Fruit fly (Drosophila melanogaster) Kc167 (cell line): ENCODE measurements around the gene Trl.

Experiments used
- Myc ChIP-seq: fragments of >200 bp; optimal IDR thresholded peaks from 2 replicates; lab custom pipeline; 2017; ENCODE audit warnings: missing external identifiers
- Sin3A ChIP-seq: fragments of >200 bp; optimal IDR thresholded peaks from 2 replicates; lab custom pipeline; 2018; ENCODE audit warnings: missing external identifiers
- h ChIP-seq: fragments of >200 bp; optimal IDR thresholded peaks from 3 replicates; lab custom pipeline; 2018; ENCODE audit warnings: missing external identifiers
- insv ChIP-seq: fragments of >200 bp; optimal IDR thresholded peaks from 3 replicates; lab custom pipeline; 2018; ENCODE audit warnings: missing external identifiers
- psq ChIP-seq: fragments of >200 bp; optimal IDR thresholded peaks from 2 replicates; lab custom pipeline; 2017; ENCODE audit warnings: missing external identifiers
- ttk ChIP-seq: sonication (Bioruptor generic); optimal IDR thresholded peaks from 2 replicates; lab custom pipeline; 2017; ENCODE audit warnings: missing external identifiers

The Trl gene

DNA sequence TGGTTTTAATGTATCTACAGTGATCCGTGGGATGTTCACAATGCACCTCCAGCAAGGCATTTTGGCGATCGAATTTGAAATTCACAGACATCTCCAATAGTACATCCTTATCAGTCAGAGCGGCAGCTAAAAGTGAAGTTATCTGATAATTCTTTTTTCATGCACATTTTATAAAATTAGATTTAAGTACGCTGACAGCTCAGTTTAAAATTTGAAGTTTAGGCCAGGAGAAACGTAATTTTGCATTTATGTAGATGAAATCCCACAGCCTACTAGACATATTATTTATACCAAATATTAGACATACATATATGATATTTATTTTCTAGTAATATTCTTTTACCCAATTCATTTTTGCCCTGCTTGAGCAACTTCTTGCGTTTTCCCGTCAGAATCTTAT is at the start of gene Trl:
TSS of gene Trl (minus strand) at position 101 of the 400 bp plus-strand sequence.
- no peak for TF ChIP-seq insv (lab: Kevin White, UChicago)
- no peak for TF ChIP-seq psq (lab: Kevin White, UChicago)

DNA sequence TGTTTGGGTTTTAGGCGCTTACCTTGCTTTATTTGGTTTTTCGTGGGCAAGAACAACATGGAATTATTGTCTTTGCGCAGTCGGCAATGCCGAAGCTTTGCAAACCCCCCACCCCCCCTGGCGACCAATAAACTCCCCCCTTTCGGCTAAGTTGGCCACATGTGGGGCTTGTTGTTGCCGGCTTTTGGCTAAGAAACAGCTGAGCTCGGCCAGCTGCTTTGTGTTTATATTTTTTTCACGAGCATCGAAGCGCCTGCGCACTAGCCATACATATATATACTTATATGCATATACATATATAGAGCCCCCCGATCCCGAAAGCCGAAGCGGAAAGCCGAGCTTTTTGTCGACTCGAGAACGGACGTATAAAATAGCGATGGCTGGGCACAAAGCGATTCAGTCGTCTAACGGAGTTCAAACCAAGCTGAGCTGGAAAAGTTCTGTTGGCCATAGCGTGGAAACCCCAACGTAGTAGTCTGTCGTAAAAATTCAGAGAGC is 43.9 kb upstream of the Trl start, which contains the start of gene CG17839:
TSS of gene CG17839 (plus strand) at position 413 of the 498 bp plus-strand sequence.
- TF ChIP-seq h (no peak), Sin3A (lab: Kevin White, UChicago) (no peak), ttk (lab: Kevin White, UChicago) (no peak), insv (lab: Kevin White, UChicago) (no peak), Myc (lab: Kevin White, UChicago) (no peak), psq (lab: Kevin White, UChicago) (no peak)

DNA sequence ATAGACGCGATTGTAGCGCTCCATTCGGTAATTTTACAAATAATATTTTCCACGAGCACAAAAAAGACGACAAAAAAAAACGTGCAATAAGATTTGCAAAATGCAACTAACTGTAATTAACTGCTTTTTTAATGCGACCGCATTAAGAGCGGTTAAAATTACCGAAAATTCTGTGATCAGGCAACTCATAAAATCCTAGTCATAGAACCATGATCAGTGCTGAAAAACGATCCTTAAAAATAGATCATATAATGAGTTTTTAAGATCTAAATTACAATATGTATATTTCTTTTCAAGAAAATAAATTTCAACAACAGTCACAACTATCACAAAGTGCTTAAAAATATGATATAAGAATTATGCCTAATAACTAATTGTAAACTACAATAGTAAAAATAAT is 42.4 kb upstream of the Trl start, which contains the start of gene gnu:
TSS of gene gnu (minus strand) at position 125 of the 400 bp plus-strand sequence.
- no peak for TF ChIP-seq Sin3A (lab: Kevin White, UChicago)
- no peak for TF ChIP-seq h
- TF ChIP-seq ttk (lab: Kevin White, UChicago) = no peak
- no peak for TF ChIP-seq psq (lab: Kevin White, UChicago)
- no peak for TF ChIP-seq insv (lab: Kevin White, UChicago)
- no peak for TF ChIP-seq Myc (lab: Kevin White, UChicago)

DNA sequence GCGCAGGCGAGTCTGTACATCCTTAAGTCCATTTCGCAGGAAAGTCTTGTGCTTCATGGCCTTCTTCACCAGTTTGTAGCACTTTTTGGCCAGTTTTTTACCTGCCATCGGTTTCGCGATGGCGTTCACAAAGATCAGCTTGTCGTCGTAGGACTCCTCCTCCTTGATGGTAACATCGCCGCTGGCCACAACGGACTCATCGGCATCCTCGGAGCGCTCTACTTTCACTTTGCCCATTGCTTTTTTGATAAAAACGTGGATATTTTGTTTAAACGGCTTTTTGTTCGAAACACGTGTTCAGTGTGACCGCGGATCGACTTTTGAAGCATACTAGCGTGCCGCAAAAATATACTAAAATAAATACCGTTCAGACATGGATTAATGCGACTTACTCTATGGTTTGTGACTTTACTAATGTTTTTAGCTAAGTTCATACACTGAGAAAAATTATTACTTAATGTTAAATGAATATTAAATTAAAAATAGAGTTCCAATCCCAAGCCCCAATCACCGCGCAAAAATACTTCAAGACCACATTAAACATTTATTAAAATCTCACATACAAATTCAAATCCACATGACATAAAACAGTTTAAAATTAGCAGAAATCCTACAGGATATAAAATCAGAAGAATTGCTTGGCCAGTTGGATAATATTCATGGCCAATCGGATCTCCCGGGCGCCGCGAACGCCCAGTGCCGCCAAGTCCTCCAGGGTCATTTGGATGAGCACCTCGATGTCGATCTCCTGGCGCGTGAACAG is 41.2 kb upstream of the Trl start, which contains the start of gene NHP2:
TSS of gene NHP2 (minus strand) at position 315 of the 763 bp plus-strand sequence.
- TF ChIP-seq Myc (lab: Kevin White, UChicago) (no peak), Sin3A (lab: Kevin White, UChicago) (no peak), psq (lab: Kevin White, UChicago) (no peak), h (no peak), insv (lab: Kevin White, UChicago) (no peak), ttk (lab: Kevin White, UChicago) (no peak)

DNA sequence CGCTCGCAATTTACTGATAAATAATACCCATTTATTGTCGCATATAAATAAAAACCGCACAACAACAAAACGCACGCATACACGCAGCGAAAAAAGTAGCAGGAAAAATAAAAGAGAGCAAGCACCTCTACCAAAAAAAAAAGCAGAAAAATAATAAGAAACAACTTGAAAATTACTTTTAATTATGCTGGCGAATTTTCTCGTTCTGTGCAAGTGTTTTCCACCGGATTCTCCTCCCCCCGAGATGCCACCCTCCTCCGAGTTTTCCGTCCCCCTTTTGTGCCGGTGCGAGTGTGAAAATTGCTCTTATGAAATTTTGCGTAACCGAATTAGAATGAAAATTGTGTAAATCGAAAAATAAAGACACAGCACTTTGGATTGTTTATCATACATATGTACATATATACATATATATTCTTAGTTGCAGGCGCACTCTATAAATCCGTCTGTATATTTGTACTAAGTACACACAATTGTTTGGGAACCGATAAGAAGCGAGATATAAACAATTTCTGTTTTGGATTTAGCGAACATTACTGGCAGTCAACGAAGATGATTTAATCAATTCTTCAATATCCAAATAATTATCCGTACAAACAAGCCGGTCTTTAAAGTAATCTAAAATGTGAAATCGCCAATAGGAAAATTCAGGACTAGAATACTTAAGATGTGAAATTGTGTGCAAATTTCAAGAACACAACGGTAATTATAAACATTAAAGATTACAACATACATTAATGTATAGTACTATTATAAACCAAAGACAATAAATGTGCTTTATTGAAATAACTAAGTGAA is 30.2 kb upstream of the Trl start:
- TF ChIP-seq ttk (lab: Kevin White, UChicago) = no peak
- no peak for TF ChIP-seq insv (lab: Kevin White, UChicago)
- no peak for TF ChIP-seq Myc (lab: Kevin White, UChicago)
- no peak for TF ChIP-seq Sin3A (lab: Kevin White, UChicago)
- TF ChIP-seq psq (lab: Kevin White, UChicago) = no peak
- TF ChIP-seq h = no peak

DNA sequence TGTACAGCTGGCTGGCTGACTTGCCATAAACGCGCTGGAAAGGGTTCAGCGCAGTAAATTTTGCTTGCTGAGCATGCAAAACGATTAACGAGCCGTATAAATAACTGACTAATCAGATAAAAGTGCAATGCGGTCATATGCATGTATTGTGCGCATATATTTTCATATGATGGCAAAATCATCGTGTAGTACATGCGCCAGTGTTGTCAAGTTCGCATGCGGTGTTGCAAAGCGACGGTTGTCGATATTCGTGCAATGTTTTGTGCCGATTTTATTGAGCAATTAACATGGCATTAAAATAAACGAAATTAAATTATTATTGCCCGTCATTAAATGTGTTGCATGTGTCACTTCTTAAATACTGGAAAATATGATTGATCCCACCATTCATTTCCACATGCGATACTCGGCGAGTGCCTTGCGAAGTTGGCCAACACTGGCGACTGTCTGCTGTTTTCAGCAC is 29.3 kb upstream of the Trl start:
- TF ChIP-seq ttk (lab: Kevin White, UChicago) = no peak
- no peak for TF ChIP-seq psq (lab: Kevin White, UChicago)
- TF ChIP-seq Myc (lab: Kevin White, UChicago) = no peak
- no peak for TF ChIP-seq Sin3A (lab: Kevin White, UChicago)
- no peak for TF ChIP-seq insv (lab: Kevin White, UChicago)
- TF ChIP-seq h = no peak

DNA sequence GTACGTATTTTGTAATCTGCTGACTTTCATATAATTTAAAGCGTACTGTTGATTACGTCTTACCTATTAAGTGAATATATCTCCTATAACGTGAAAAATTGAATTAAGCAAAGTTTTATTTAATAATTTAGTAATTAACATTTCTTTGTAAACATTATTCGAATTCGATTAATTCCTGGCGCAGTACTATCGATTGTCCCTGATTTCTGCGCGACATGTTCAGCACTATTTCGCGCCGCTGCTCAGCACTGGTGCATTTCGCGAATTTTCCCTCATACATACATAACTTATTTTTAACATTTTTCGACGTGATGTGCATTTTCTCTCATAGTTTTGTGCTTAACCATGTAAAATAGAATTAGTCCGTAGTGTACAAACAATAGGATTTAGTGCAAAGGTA is 28.8 kb upstream of the Trl start, which contains the start of gene Helz:
TSS of gene Helz (plus strand) at position 260 of the 400 bp plus-strand sequence.
- no peak for TF ChIP-seq ttk (lab: Kevin White, UChicago)
- TF ChIP-seq Sin3A (lab: Kevin White, UChicago) = no peak
- TF ChIP-seq insv (lab: Kevin White, UChicago) = no peak
- TF ChIP-seq Myc (lab: Kevin White, UChicago) = no peak
- TF ChIP-seq h = no peak
- no peak for TF ChIP-seq psq (lab: Kevin White, UChicago)

DNA sequence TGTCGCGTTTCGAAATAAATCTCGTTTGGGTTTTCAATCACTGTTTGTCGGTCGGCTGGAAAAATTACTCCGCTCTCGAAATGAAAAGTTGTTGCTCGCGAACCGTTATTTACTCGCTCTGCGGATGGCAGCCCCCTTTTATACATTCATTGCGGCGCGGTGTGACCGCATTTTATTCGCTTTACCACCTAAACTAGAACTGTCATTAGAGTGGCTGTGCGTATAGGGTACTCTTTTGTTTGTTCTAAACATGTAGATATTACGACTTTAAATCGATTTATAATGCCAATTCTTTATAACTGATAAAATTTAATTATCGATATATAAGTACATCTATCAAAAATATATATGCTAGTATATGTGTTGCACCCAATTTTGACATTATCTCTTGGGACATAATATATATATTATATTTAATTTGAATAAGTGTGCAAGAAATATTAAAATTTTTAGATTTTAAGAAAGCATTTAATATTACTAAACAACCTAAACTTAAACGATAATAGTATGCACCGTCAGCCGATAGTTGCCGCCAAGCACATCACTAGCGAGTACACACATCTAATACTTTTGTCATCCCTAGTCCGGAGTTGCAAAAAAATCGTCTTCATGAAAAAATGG is 25.5 kb upstream of the Trl start, which contains the start of the genes bmm and Tdrd3:
TSS of gene bmm (minus strand) at position 183 of the 621 bp plus-strand sequence.
TSS of gene Tdrd3 (plus strand) at position 562 of the 621 bp plus-strand sequence.
- no peak for TF ChIP-seq psq (lab: Kevin White, UChicago)
- no peak for TF ChIP-seq ttk (lab: Kevin White, UChicago)
- TF ChIP-seq h = no peak
- no peak for TF ChIP-seq Myc (lab: Kevin White, UChicago)
- TF ChIP-seq insv (lab: Kevin White, UChicago) = no peak
- no peak for TF ChIP-seq Sin3A (lab: Kevin White, UChicago)

DNA sequence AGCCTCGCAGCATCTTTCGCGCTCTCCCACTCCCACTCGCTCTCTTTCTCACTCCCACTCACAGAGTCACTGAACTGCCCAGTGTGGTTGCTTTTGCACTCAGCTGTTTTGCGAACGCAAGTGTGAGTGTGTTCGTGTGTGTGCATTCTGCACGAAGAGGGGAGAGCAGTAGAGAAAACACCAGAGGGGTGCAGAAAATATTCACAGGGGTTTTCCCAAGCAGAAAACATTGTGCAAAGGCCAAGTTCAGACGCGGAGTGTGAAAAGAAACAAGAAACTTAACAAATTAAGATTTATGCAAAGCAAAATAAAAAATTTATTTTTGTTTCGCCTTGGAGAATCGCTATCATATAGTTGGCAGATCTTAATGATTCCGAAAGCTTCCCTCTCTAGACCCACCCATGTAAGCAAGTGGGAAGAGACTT is 24.7 kb upstream of the Trl start:
- TF ChIP-seq Sin3A (lab: Kevin White, UChicago) (no peak), insv (lab: Kevin White, UChicago) (no peak), ttk (lab: Kevin White, UChicago) (no peak), psq (lab: Kevin White, UChicago) (no peak), h (no peak), Myc (lab: Kevin White, UChicago) (no peak)

DNA sequence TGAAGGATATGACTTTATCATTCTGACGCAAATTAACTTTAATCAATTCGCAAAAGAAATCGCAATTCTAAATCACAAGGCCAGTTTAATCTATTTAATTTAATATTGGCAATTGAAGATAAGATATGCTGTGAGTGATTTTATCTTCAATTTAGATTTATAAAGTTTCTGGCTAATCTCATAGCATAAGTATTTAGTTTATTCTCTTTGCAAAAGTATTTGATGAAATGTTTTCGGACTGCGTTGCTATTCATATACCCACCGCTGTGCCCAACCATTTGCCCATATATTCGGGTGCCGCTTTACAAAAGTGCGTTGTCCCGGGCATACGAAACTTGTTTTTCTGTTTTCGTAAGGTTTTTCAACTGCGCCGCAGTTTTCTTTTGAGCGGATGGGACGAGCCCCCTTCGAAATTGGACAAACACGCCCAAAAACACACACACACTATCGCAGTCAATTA is 24.1 kb upstream of the Trl start:
- TF ChIP-seq h = no peak
- no peak for TF ChIP-seq ttk (lab: Kevin White, UChicago)
- no peak for TF ChIP-seq Myc (lab: Kevin White, UChicago)
- no peak for TF ChIP-seq insv (lab: Kevin White, UChicago)
- no peak for TF ChIP-seq psq (lab: Kevin White, UChicago)
- TF ChIP-seq Sin3A (lab: Kevin White, UChicago) = no peak
